Worm (Caenorhabditis elegans): ENCODE measurements around the gene R13H7.2.

DNA sequence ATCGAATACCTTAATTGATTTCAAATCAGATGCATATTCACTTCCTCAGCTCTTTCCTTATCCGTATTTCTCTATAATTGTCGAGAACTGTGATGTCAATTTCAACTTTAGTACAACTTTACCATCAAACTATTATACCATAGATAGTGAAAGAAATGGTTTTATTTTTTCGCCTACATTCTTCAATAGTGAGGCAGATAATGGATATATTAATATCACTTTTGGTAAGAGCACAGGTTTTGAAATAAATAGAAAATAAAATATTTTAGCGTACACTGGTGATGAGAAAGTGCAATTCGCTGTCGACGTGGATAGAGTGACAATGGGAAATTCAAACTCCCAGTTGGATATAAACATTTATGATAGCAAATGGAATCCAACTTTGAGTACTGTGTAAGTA is 27.0 kb downstream of the R13H7.2 start:
- TF ChIP-seq scrt-1 (GFP tag; IDR thresholded peaks at IDR 0.05) (no peak), ceh-13 (GFP tag; optimal IDR thresholded peaks at IDR 0.05) (no peak), ama-1 (optimal IDR thresholded peaks at IDR 0.05) (no peak), aly-1 (tag; optimal IDR thresholded peaks at IDR 0.05) (no peak), hmg-4 (GFP tag; optimal IDR thresholded peaks at IDR 0.05) (no peak), sea-1 (GFP tag; conservative IDR thresholded peaks at IDR 0.05) (no peak), hmbx-1 (tag; optimal IDR thresholded peaks at IDR 0.05) (no peak), ceh-36 (tag; optimal IDR thresholded peaks at IDR 0.05) (no peak), flt-1 (GFP tag; IDR thresholded peaks at IDR 0.05) (no peak), pes-1 (GFP tag; IDR thresholded peaks at IDR 0.05) (no peak), B0310.2 (tag; optimal IDR thresholded peaks at IDR 0.05) (no peak), ets-7 (tag; optimal IDR thresholded peaks at IDR 0.05) (no peak), tbx-11 (GFP tag; IDR thresholded peaks at IDR 0.05) (no peak), F13C5.2 (tag; optimal IDR thresholded peaks at IDR 0.05) (no peak)

Measured in whole organism, early embryonic.